Fruit fly (Drosophila melanogaster): ENCODE data around the gene CG2750.
A peak's percentile ranks its signal among the peaks of the same experiment; 100 is the strongest.

DNA sequence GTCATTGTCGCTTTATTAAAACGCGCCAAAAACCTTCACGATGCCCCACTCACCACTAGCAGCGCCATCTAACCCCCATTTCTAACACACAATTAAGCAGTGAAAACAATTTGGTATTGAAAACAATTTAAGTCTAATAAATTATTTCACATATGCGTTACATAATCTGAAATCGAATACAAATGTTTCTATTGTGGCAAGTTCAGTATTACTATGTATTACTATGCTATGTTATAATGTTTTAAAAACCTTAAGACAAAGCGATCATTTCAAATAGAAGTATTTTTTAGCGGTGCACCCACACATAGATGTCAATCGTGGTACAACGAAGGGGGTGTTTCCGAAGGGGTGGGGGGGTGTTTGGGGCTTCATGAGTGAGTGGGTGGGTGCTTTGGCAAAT is 33.4 kb upstream of the CG2750 start:
- no peak for TF ChIP-seq ap (GFP tag; IDR thresholded peaks at IDR 0.05)
- TF ChIP-seq repo (GFP tag; optimal IDR thresholded peaks at IDR 0.05) = no peak
- TF ChIP-seq unc-4 (GFP tag; IDR thresholded peaks at IDR 0.05; ENCODE audit: partially characterized antibody) = no peak
- no peak for TF ChIP-seq al (GFP tag; IDR thresholded peaks at IDR 0.05)
- peak; percentile 14 for TF ChIP-seq CG6683 (GFP tag; optimal IDR thresholded peaks at IDR 0.05)
- TF ChIP-seq CG3838 (GFP tag; optimal IDR thresholded peaks at IDR 0.05) = no peak
- TF ChIP-seq run (tag; optimal IDR thresholded peaks at IDR 0.05) = no peak
- no peak for TF ChIP-seq CG4360 (GFP tag; IDR thresholded peaks at IDR 0.05)
- no peak for TF ChIP-seq Ets65A (GFP tag)
- no peak for TF ChIP-seq pb (GFP tag; optimal IDR thresholded peaks at IDR 0.05)

Data from whole organism, embryonic.